Fruit fly (Drosophila melanogaster) whole organism, embryonic: ENCODE results near the gene CG15208.

Source experiments
- Aef1 ChIP-seq: fragments of 200-800 bp; sonication (Bioruptor generic); IDR thresholded peaks from 3 replicates; pipeline ENCODE4 v1.3.6; 2022; ENCODE audit warnings: missing biosample characterization, missing genetic modification characterization
- Bdp1 ChIP-seq: fragments of 200-800 bp; sonication (Bioruptor generic); optimal IDR thresholded peaks from 3 replicates; lab custom pipeline; 2016; ENCODE audit warnings: missing biosample characterization, missing genetic modification characterization
- CG10565 ChIP-seq: fragments of 200-800 bp; sonication (Bioruptor generic); optimal IDR thresholded peaks from 3 replicates; lab custom pipeline; 2016; ENCODE audit warnings: missing biosample characterization, mild to moderate bottlenecking, missing genetic modification characterization
- CG10979 ChIP-seq: fragments of 200-800 bp; sonication (Bioruptor generic); optimal IDR thresholded peaks from 2 replicates; lab custom pipeline; 2018; ENCODE audit warnings: missing biosample characterization, mild to moderate bottlenecking, missing genetic modification characterization, moderate library complexity
- CG11085 ChIP-seq: fragments of 200-800 bp; sonication (Bioruptor generic); IDR thresholded peaks from 2 replicates; pipeline ENCODE4 v1.3.6; 2022; ENCODE audit warnings: missing biosample characterization, missing genetic modification characterization
- CG11504 ChIP-seq: fragments of 200-800 bp; sonication (Bioruptor generic); optimal IDR thresholded peaks from 3 replicates; lab custom pipeline; 2019; ENCODE audit warnings: missing biosample characterization, mild to moderate bottlenecking, missing genetic modification characterization, moderate library complexity
- CG13424 ChIP-seq: fragments of 200-800 bp; sonication (Bioruptor generic); optimal IDR thresholded peaks from 2 replicates; lab custom pipeline; 2019; ENCODE audit warnings: missing biosample characterization, mild to moderate bottlenecking, missing genetic modification characterization, moderate library complexity
- CG13624 ChIP-seq: fragments of 200-800 bp; sonication (Bioruptor generic); optimal IDR thresholded peaks from 2 replicates; lab custom pipeline; 2016; ENCODE audit warnings: missing biosample characterization, missing genetic modification characterization
- CG1602 ChIP-seq: fragments of 200-800 bp; sonication (Bioruptor generic); optimal IDR thresholded peaks from 3 replicates; lab custom pipeline; 2016; ENCODE audit warnings: missing biosample characterization, missing genetic modification characterization
- CG1603 ChIP-seq: fragments of 200-800 bp; sonication (Bioruptor generic); optimal IDR thresholded peaks from 2 replicates; lab custom pipeline; 2019; ENCODE audit warnings: missing biosample characterization, mild to moderate bottlenecking, missing genetic modification characterization, moderate library complexity
- CG16779 ChIP-seq: fragments of 200-800 bp; sonication (Bioruptor generic); IDR thresholded peaks from 2 replicates; pipeline ENCODE4 v1.3.6; 2022; ENCODE audit warnings: missing biosample characterization, missing genetic modification characterization
- CG17359 ChIP-seq: fragments of 200-800 bp; sonication (Bioruptor generic); optimal IDR thresholded peaks from 3 replicates; lab custom pipeline; 2018; ENCODE audit warnings: missing biosample characterization, mild to moderate bottlenecking, missing genetic modification characterization, moderate library complexity
- CG2116 ChIP-seq: fragments of 200-800 bp; sonication (Bioruptor generic); optimal IDR thresholded peaks from 3 replicates; lab custom pipeline; 2018; ENCODE audit warnings: missing biosample characterization, mild to moderate bottlenecking, missing genetic modification characterization
- CG2712 ChIP-seq: fragments of 200-800 bp; optimal IDR thresholded peaks from 3 replicates; lab custom pipeline; 2019; ENCODE audit warnings: missing biosample characterization, mild to moderate bottlenecking, missing genetic modification characterization, moderate library complexity
- CG31365 ChIP-seq: fragments of 200-800 bp; sonication (Bioruptor generic); optimal IDR thresholded peaks from 2 replicates; lab custom pipeline; 2018; ENCODE audit warnings: missing biosample characterization, mild to moderate bottlenecking, missing genetic modification characterization
- CG3407 ChIP-seq: fragments of 200-800 bp; sonication (Bioruptor generic); optimal IDR thresholded peaks from 2 replicates; lab custom pipeline; 2018; ENCODE audit warnings: missing biosample characterization, mild to moderate bottlenecking, missing genetic modification characterization
- CG3726 ChIP-seq: fragments of 200-800 bp; sonication (Bioruptor generic); IDR thresholded peaks from 3 replicates; pipeline ENCODE4, ENCODE4 v1.3.6; 2022; ENCODE audit warnings: missing biosample characterization, missing genetic modification characterization
- CG4360 ChIP-seq: fragments of 200-800 bp; sonication (Bioruptor generic); IDR thresholded peaks from 2 replicates; pipeline ENCODE4 v1.3.6; 2022; ENCODE audit warnings: missing biosample characterization, missing genetic modification characterization
- CG4424 ChIP-seq: fragments of 200-800 bp; sonication (Bioruptor generic); optimal IDR thresholded peaks from 3 replicates; lab custom pipeline; 2016; ENCODE audit warnings: missing biosample characterization, missing genetic modification characterization
- CG4617 ChIP-seq: fragments of 200-800 bp; sonication (Bioruptor generic); optimal IDR thresholded peaks from 3 replicates; lab custom pipeline; 2016; ENCODE audit warnings: missing biosample characterization, missing genetic modification characterization, borderline replicate concordance
- CG4854 ChIP-seq: fragments of 200-800 bp; sonication (Bioruptor generic); optimal IDR thresholded peaks from 2 replicates; lab custom pipeline; 2016; ENCODE audit warnings: missing biosample characterization, missing genetic modification characterization, inconsistent platforms
- CG5180 ChIP-seq: fragments of 200-800 bp; sonication (Bioruptor generic); optimal IDR thresholded peaks from 3 replicates; lab custom pipeline; 2017; ENCODE audit warnings: missing biosample characterization, missing genetic modification characterization, mild to moderate bottlenecking, moderate library complexity, missing genetic modification reagents
- CG6689 ChIP-seq: fragments of 200-800 bp; sonication (Bioruptor generic); IDR thresholded peaks from 2 replicates; pipeline ENCODE4 v1.3.6; 2022; ENCODE audit warnings: missing biosample characterization, missing genetic modification characterization
- CG7987 ChIP-seq: fragments of 200-800 bp; sonication (Bioruptor generic); optimal IDR thresholded peaks from 2 replicates; lab custom pipeline; 2018; ENCODE audit warnings: missing biosample characterization, mild to moderate bottlenecking, missing genetic modification characterization, moderate library complexity
- CG8359 ChIP-seq: fragments of 200-800 bp; sonication (Bioruptor generic); optimal IDR thresholded peaks from 2 replicates; lab custom pipeline; 2017; ENCODE audit warnings: missing biosample characterization, mild to moderate bottlenecking, missing genetic modification characterization, borderline replicate concordance
- CG9727 ChIP-seq: fragments of 200-800 bp; sonication (Bioruptor generic); optimal IDR thresholded peaks from 3 replicates; lab custom pipeline; 2017; ENCODE audit warnings: missing biosample characterization, mild to moderate bottlenecking, missing genetic modification characterization
- CrebB ChIP-seq: fragments of 200-800 bp; sonication (Bioruptor generic); optimal IDR thresholded peaks from 3 replicates; lab custom pipeline; 2018; ENCODE audit warnings: missing biosample characterization, mild to moderate bottlenecking, missing genetic modification characterization
- Hey ChIP-seq: fragments of 200-800 bp; sonication (Bioruptor generic); optimal IDR thresholded peaks from 3 replicates; lab custom pipeline; 2018; ENCODE audit warnings: missing biosample characterization, mild to moderate bottlenecking, missing genetic modification characterization
- Hmx ChIP-seq: fragments of 200-800 bp; sonication (Bioruptor generic); optimal IDR thresholded peaks from 2 replicates; lab custom pipeline; 2016; ENCODE audit warnings: missing biosample characterization, missing genetic modification characterization
- Hr39 ChIP-seq: fragments of >200 bp; optimal IDR thresholded peaks from 2 replicates; lab custom pipeline; 2017
- Med ChIP-seq: fragments of 200-800 bp; sonication (Bioruptor generic); peaks from one replicate; lab custom pipeline; 2016; ENCODE audit warnings: missing biosample characterization, missing genetic modification characterization, mild to moderate bottlenecking, inconsistent platforms, moderate library complexity
- Myb ChIP-seq: fragments of 200-800 bp; sonication (Bioruptor generic); optimal IDR thresholded peaks from 2 replicates; lab custom pipeline; 2016; ENCODE audit warnings: missing biosample characterization, missing genetic modification characterization
- Nf-YA ChIP-seq: fragments of 200-800 bp; sonication (Bioruptor generic); IDR thresholded peaks from 2 replicates; pipeline ENCODE4 v1.3.6; 2022; ENCODE audit warnings: missing biosample characterization, missing genetic modification characterization
- Poxn ChIP-seq: fragments of 200-800 bp; sonication (Bioruptor generic); IDR thresholded peaks from 2 replicates; pipeline ENCODE4 v1.3.6; 2022; ENCODE audit warnings: missing biosample characterization, missing genetic modification characterization
- Rx ChIP-seq: fragments of 200-800 bp; sonication (Bioruptor generic); IDR thresholded peaks from 2 replicates; pipeline ENCODE4 v1.3.6; 2022; ENCODE audit warnings: missing biosample characterization, missing genetic modification characterization
- Sox100B ChIP-seq: fragments of 200-800 bp; sonication (Bioruptor generic); optimal IDR thresholded peaks from 3 replicates; lab custom pipeline; 2018; ENCODE audit warnings: missing biosample characterization, mild to moderate bottlenecking, missing genetic modification characterization
- Tbp ChIP-seq: fragments of >200 bp; optimal IDR thresholded peaks from 2 replicates; lab custom pipeline; 2018; ENCODE audit warnings: missing biosample characterization, missing genetic modification characterization
- YL-1 ChIP-seq: fragments of 200-800 bp; sonication (Bioruptor generic); optimal IDR thresholded peaks from 3 replicates; lab custom pipeline; 2017; ENCODE audit warnings: missing biosample characterization, mild to moderate bottlenecking, missing genetic modification characterization
- ase ChIP-seq: fragments of 200-800 bp; sonication (Bioruptor generic); IDR thresholded peaks from 3 replicates; pipeline ENCODE4 v1.3.6; 2022; ENCODE audit warnings: missing biosample characterization, missing genetic modification characterization
- btn ChIP-seq: fragments of 200-800 bp; sonication (Bioruptor generic); optimal IDR thresholded peaks from 2 replicates; lab custom pipeline; 2016; ENCODE audit warnings: missing biosample characterization, missing genetic modification characterization
- dan ChIP-seq: fragments of 200-800 bp; sonication (Bioruptor generic); IDR thresholded peaks from 2 replicates; pipeline ENCODE4 v1.3.6; 2022; ENCODE audit warnings: missing biosample characterization, missing genetic modification characterization
- fd102C ChIP-seq: fragments of 200-800 bp; sonication (Bioruptor generic); optimal IDR thresholded peaks from 2 replicates; lab custom pipeline; 2018; ENCODE audit warnings: missing biosample characterization, mild to moderate bottlenecking, missing genetic modification characterization, moderate library complexity
- lov ChIP-seq, 2 experiments: fragments of 200-800 bp in 1 of 2; fragments of >200 bp in 1 of 2; sonication (Bioruptor generic) in 1 of 2; IDR thresholded peaks in 1 of 2; optimal IDR thresholded peaks in 1 of 2; 2 replicates in 1 of 2; 3 replicates in 1 of 2; pipeline versions ENCODE4 v1.3.6 to Lab custom; 2017 to 2022; ENCODE audit warnings: missing biosample characterization in 1 of 2, missing genetic modification characterization in 1 of 2
- odd ChIP-seq: fragments of 200-800 bp; sonication (Bioruptor generic); optimal IDR thresholded peaks from 2 replicates; lab custom pipeline; 2017; ENCODE audit warnings: missing biosample characterization, mild to moderate bottlenecking, missing genetic modification characterization
- otp ChIP-seq: fragments of 200-800 bp; sonication (Bioruptor generic); IDR thresholded peaks from 3 replicates; pipeline ENCODE4, ENCODE4 v1.3.6; 2022; ENCODE audit warnings: missing biosample characterization, missing genetic modification characterization
- phol ChIP-seq: fragments of 200-800 bp; sonication (Bioruptor generic); optimal IDR thresholded peaks from 3 replicates; lab custom pipeline; 2018; ENCODE audit warnings: missing biosample characterization, mild to moderate bottlenecking, missing genetic modification characterization, moderate library complexity
- psq ChIP-seq: fragments of 200-800 bp; sonication (Bioruptor generic); optimal IDR thresholded peaks from 2 replicates; lab custom pipeline; 2017; ENCODE audit warnings: missing biosample characterization, missing genetic modification characterization
- scrt ChIP-seq: fragments of 200-800 bp; sonication (Bioruptor generic); optimal IDR thresholded peaks from 2 replicates; lab custom pipeline; 2018; ENCODE audit warnings: missing biosample characterization, mild to moderate bottlenecking, missing genetic modification characterization, moderate library complexity
- sens-2 ChIP-seq: fragments of 200-800 bp; sonication (Bioruptor generic); IDR thresholded peaks from 2 replicates; pipeline ENCODE4 v1.3.6; 2022; ENCODE audit warnings: missing biosample characterization, missing genetic modification characterization
- sna ChIP-seq: fragments of 200-800 bp; sonication (Bioruptor generic); IDR thresholded peaks from 2 replicates; pipeline ENCODE4 v1.3.6; 2022; ENCODE audit warnings: missing biosample characterization, missing genetic modification characterization; ENCODE audit not compliant: partially characterized antibody
- tio ChIP-seq: fragments of 200-800 bp; sonication (Bioruptor generic); optimal IDR thresholded peaks from 2 replicates; lab custom pipeline; 2017; ENCODE audit warnings: missing biosample characterization, missing genetic modification characterization, inconsistent platforms
- tup ChIP-seq: fragments of 200-800 bp; sonication (Bioruptor generic); optimal IDR thresholded peaks from 2 replicates; lab custom pipeline; 2016; ENCODE audit warnings: missing biosample characterization, mild to moderate bottlenecking, missing genetic modification characterization, moderate library complexity
- vvl ChIP-seq: fragments of 200-800 bp; sonication (Bioruptor generic); IDR thresholded peaks from 2 replicates; pipeline ENCODE4 v1.3.6; 2022; ENCODE audit warnings: missing biosample characterization, missing genetic modification characterization
- yki ChIP-seq: fragments of >200 bp; optimal IDR thresholded peaks from 3 replicates; lab custom pipeline; 2018

Gene CG15208

dm6 chrX:10854686-10855085 lies 45.1 kb upstream of the CG15208 start, which contains the start of gene feo (continued):
- TF ChIP-seq CG10565 (GFP tag; lab: Kevin White, UChicago) (no peak), CG4360 (GFP tag; lab: Robert Waterston, UW) (no peak), CG17359 (tag; lab: Kevin White, UChicago) (no peak), ase (no peak), lov (optimal IDR thresholded peaks at IDR 0.05; lab: Kevin White, UChicago) (no peak), lov (GFP tag; IDR thresholded peaks at IDR 0.05; lab: Robert Waterston, UW) (no peak), CG13424 (tag; lab: Kevin White, UChicago) (no peak), odd (GFP tag; lab: Kevin White, UChicago) (no peak), vvl (no peak; the same call in 1 of the 2 replicates), YL-1 (GFP tag; lab: Kevin White, UChicago) (peak; percentile 63), Med (GFP tag; lab: Kevin White, UChicago) (peak; percentile 81), CG9727 (GFP tag; lab: Kevin White, UChicago) (no peak), btn (GFP tag; lab: Kevin White, UChicago) (no peak), Hr39 (lab: Kevin White, UChicago) (no peak), sens-2 (GFP tag; lab: Robert Waterston, UW) (no peak), CG3726 (no peak), CG4854 (no peak), CG2116 (GFP tag; lab: Kevin White, UChicago) (peak; percentile 67), Rx (GFP tag; lab: Robert Waterston, UW) (no peak), CG31365 (tag; lab: Kevin White, UChicago) (no peak), CG7987 (no peak), CG11085 (no peak), psq (GFP tag; lab: Kevin White, UChicago) (no peak), Bdp1 (GFP tag; lab: Kevin White, UChicago) (no peak), CG1602 (GFP tag; lab: Kevin White, UChicago) (no peak), scrt (GFP tag; lab: Kevin White, UChicago) (no peak), phol (peak; percentile 96), CG16779 (no peak), CG6689 (GFP tag; lab: Robert Waterston, UW) (no peak), CG8359 (GFP tag; lab: Kevin White, UChicago) (no peak), CG11504 (no peak), Nf-YA (no peak), CG2712 (tag; lab: Kevin White, UChicago) (peak; percentile 1), Aef1 (GFP tag; lab: Robert Waterston, UW) (no peak), CrebB (tag; lab: Kevin White, UChicago) (no peak), otp (GFP tag; lab: Robert Waterston, UW) (no peak)
- TF ChIP-seq, all 482 proteins: peak for 50

dm6 chrX:10857376-10857775 lies 42.4 kb upstream of the CG15208 start, which contains the start of the genes sofe and CG2186:
Gene sofe, minus strand, starts transcription at chrX:10857413.
Gene CG2186, plus strand, starts transcription at chrX:10857655.
- TF ChIP-seq tup: no peak
- TF ChIP-seq Tbp (GFP tag; lab: Kevin White, UChicago): no peak
- TF ChIP-seq Hmx (GFP tag; lab: Kevin White, UChicago): no peak
- TF ChIP-seq CG4617: peak; percentile 27
- no peak for TF ChIP-seq CG5180 (GFP tag; lab: Kevin White, UChicago)
- peak; percentile 91 for TF ChIP-seq Myb (GFP tag; lab: Kevin White, UChicago)
- TF ChIP-seq CG10979: peak; percentile 11
- no peak for TF ChIP-seq Poxn (GFP tag; lab: Robert Waterston, UW)
- TF ChIP-seq yki (lab: Kevin White, UChicago): no peak
- peak; percentile 77 for TF ChIP-seq sna (GFP tag; lab: Robert Waterston, UW)
- peak; percentile 47 for TF ChIP-seq CG4424 (GFP tag; lab: Kevin White, UChicago)
- no peak for TF ChIP-seq Hey
- peak; percentile 86 for TF ChIP-seq CG1603 (tag; lab: Kevin White, UChicago)
- TF ChIP-seq CG3407 (GFP tag; lab: Kevin White, UChicago): no peak
- no peak for TF ChIP-seq Sox100B (GFP tag; lab: Kevin White, UChicago)
- peak; percentile 36 for TF ChIP-seq CG13624 (GFP tag; lab: Kevin White, UChicago)
- no peak for TF ChIP-seq tio
- TF ChIP-seq dan (GFP tag; lab: Robert Waterston, UW): no peak
- TF ChIP-seq fd102C (GFP tag; lab: Kevin White, UChicago): no peak
